Worm (Caenorhabditis elegans) whole organism, L4 larva: Measurements from ENCODE around the gene Y62F5A.12.

Source experiments
- F10B5.3 ChIP-seq: sonication (generic microtip); optimal IDR thresholded peaks from 2 replicates; lab custom pipeline; 2016; ENCODE audit warnings: mild to moderate bottlenecking, missing genetic modification characterization, missing compliant biosample characterization
- F26F4.8 ChIP-seq: fragments of 200-800 bp; sonication (Bioruptor generic); conservative IDR thresholded peaks from 2 replicates; pipeline ENCODE4 v1.3.6; 2022; ENCODE audit warnings: missing genetic modification characterization, missing compliant biosample characterization
- F44E2.7 ChIP-seq: fragments of 200-800 bp; sonication (Bioruptor generic); IDR thresholded peaks from 2 replicates; pipeline ENCODE4 v2.1.2; 2022; ENCODE audit warnings: missing genetic modification characterization, missing compliant biosample characterization
- Y75B8A.6 ChIP-seq: fragments of 200-800 bp; sonication (Bioruptor generic); IDR thresholded peaks from 2 replicates; pipeline ENCODE4 v1.3.6; 2022; ENCODE audit warnings: missing genetic modification reagents, missing genetic modification characterization, missing compliant biosample characterization
- ZK546.5 ChIP-seq, 2 experiments: sonication (generic microtip); optimal IDR thresholded peaks; 2 replicates each; lab custom pipeline; 2017; ENCODE audit warnings: missing biosample characterization in 2 of 2, missing genetic modification characterization in 2 of 2
- ama-1 ChIP-seq: fragments of 150-350 bp; optimal IDR thresholded peaks from 2 replicates; lab custom pipeline; 2014; ENCODE audit warnings: inconsistent platforms, mixed read lengths
- arid-1 ChIP-seq: fragments of 200-800 bp; sonication (Bioruptor generic); conservative IDR thresholded peaks from 2 replicates; pipeline ENCODE4 v1.3.6; 2022; ENCODE audit warnings: missing genetic modification reagents, missing genetic modification characterization, missing compliant biosample characterization
- ceh-20 ChIP-seq: fragments of 200-800 bp; sonication (Bioruptor generic); IDR thresholded peaks from 2 replicates; pipeline ENCODE4 v1.3.6; 2022; ENCODE audit warnings: missing genetic modification reagents, missing genetic modification characterization, missing compliant biosample characterization
- ceh-44 ChIP-seq: fragments of 200-800 bp; sonication (Bioruptor generic); IDR thresholded peaks from 2 replicates; pipeline ENCODE4 v1.3.6; 2022; ENCODE audit warnings: missing genetic modification reagents, missing genetic modification characterization, missing compliant biosample characterization
- cey-2 ChIP-seq: sonication (generic microtip); optimal IDR thresholded peaks from 3 replicates; lab custom pipeline; 2017; ENCODE audit warnings: missing genetic modification characterization, mild to moderate bottlenecking, missing compliant biosample characterization, antibody characterized with exemption, borderline replicate concordance; ENCODE audit not compliant: insufficient read depth
- ctbp-1 ChIP-seq: fragments of 200-800 bp; sonication (Bioruptor generic); IDR thresholded peaks from 2 replicates; pipeline ENCODE4 v1.3.6; 2022; ENCODE audit warnings: missing genetic modification reagents, missing genetic modification characterization, missing compliant biosample characterization
- daf-19 ChIP-seq: fragments of 200-800 bp; sonication (Bioruptor generic); conservative IDR thresholded peaks from 2 replicates; pipeline ENCODE4 v1.3.6; 2022; ENCODE audit warnings: missing genetic modification characterization, missing compliant biosample characterization
- dmd-6 ChIP-seq: fragments of 200-800 bp; sonication (Bioruptor generic); IDR thresholded peaks from 2 replicates; pipeline ENCODE4 v1.3.6; 2022; ENCODE audit warnings: missing genetic modification reagents, missing genetic modification characterization, missing compliant biosample characterization
- duxl-1 ChIP-seq: sonication (generic microtip); optimal IDR thresholded peaks from 2 replicates; lab custom pipeline; 2016; ENCODE audit warnings: mild to moderate bottlenecking, missing genetic modification characterization, moderate library complexity, missing compliant biosample characterization; ENCODE audit not compliant: poor library complexity
- dve-1 ChIP-seq: sonication (generic microtip); optimal IDR thresholded peaks from 2 replicates; lab custom pipeline; 2017; ENCODE audit warnings: antibody characterized with exemption, mild to moderate bottlenecking, missing genetic modification characterization, missing compliant biosample characterization; ENCODE audit not compliant: insufficient read depth
- fkh-10 ChIP-seq: fragments of 150-350 bp; optimal IDR thresholded peaks from 2 replicates; lab custom pipeline; 2014; ENCODE audit warnings: missing biosample characterization, missing genetic modification reagents, missing genetic modification characterization
- fos-1 ChIP-seq: fragments of 150-350 bp; optimal IDR thresholded peaks from 2 replicates; lab custom pipeline; 2014; ENCODE audit warnings: missing biosample characterization, missing genetic modification characterization
- hif-1 ChIP-seq, 2 experiments: sonication (generic microtip); optimal IDR thresholded peaks; 2 replicates each; lab custom pipeline; 2016 to 2017; ENCODE audit warnings: missing compliant biosample characterization in 2 of 2, missing genetic modification characterization in 2 of 2, missing genetic modification reagents in 2 of 2, missing genotype in 2 of 2, mild to moderate bottlenecking in 1 of 2
- hmg-1.1 ChIP-seq: fragments of 200-800 bp; sonication (Bioruptor generic); IDR thresholded peaks from 2 replicates; pipeline ENCODE4 v1.3.6; 2022; ENCODE audit warnings: missing genetic modification reagents, missing genetic modification characterization, missing compliant biosample characterization
- lin-13 ChIP-seq: fragments of 150-350 bp; optimal IDR thresholded peaks from 2 replicates; lab custom pipeline; 2014; ENCODE audit warnings: missing biosample characterization, missing genetic modification reagents, missing genetic modification characterization
- lin-15B ChIP-seq: fragments of 150-350 bp; sonication (generic microtip); optimal IDR thresholded peaks from 3 replicates; lab custom pipeline; 2014; ENCODE audit warnings: missing biosample characterization, missing genetic modification characterization
- lin-38 ChIP-seq: fragments of 200-800 bp; sonication (Bioruptor generic); IDR thresholded peaks from 2 replicates; pipeline ENCODE4 v1.3.6; 2022; ENCODE audit warnings: missing genetic modification reagents, missing genetic modification characterization, missing compliant biosample characterization
- lin-39 ChIP-seq: fragments of 150-350 bp; optimal IDR thresholded peaks from 2 replicates; lab custom pipeline; 2014; ENCODE audit warnings: missing biosample characterization, missing genetic modification reagents, missing genetic modification characterization
- madf-9 ChIP-seq: fragments of 200-800 bp; sonication (Bioruptor generic); conservative IDR thresholded peaks from 2 replicates; pipeline ENCODE4 v1.3.6; 2022; ENCODE audit warnings: missing genetic modification reagents, missing genetic modification characterization, missing compliant biosample characterization
- mdl-1 ChIP-seq, 2 experiments: fragments of 150-350 bp in 1 of 2; sonication (generic microtip) in 1 of 2; optimal IDR thresholded peaks; 2 replicates each; lab custom pipeline; 2014 to 2017; ENCODE audit warnings: missing biosample characterization in 2 of 2, missing genetic modification characterization in 2 of 2
- mdt-29 ChIP-seq: fragments of 200-800 bp; sonication (Bioruptor generic); IDR thresholded peaks from 2 replicates; pipeline ENCODE4 v1.3.6; 2022; ENCODE audit warnings: missing genetic modification reagents, missing genetic modification characterization, missing compliant biosample characterization
- mep-1 ChIP-seq: fragments of 150-350 bp; sonication (generic microtip); optimal IDR thresholded peaks from 3 replicates; lab custom pipeline; 2014; ENCODE audit warnings: missing biosample characterization, missing genetic modification characterization
- mes-2 ChIP-seq: sonication (generic microtip); optimal IDR thresholded peaks from 2 replicates; lab custom pipeline; 2016; ENCODE audit warnings: missing genotype, mild to moderate bottlenecking, missing genetic modification characterization, missing compliant biosample characterization; ENCODE audit not compliant: poor library complexity, severe bottlenecking
- nhr-10 ChIP-seq: fragments of 150-350 bp; optimal IDR thresholded peaks from 2 replicates; lab custom pipeline; 2014; ENCODE audit warnings: missing biosample characterization, missing genetic modification characterization
- nhr-102 ChIP-seq: sonication (generic microtip); optimal IDR thresholded peaks from 2 replicates; lab custom pipeline; 2016; ENCODE audit warnings: mild to moderate bottlenecking, missing genetic modification characterization, moderate library complexity, missing compliant biosample characterization
- nhr-111 ChIP-seq: fragments of 200-800 bp; sonication (Bioruptor generic); optimal IDR thresholded peaks from 2 replicates; lab custom pipeline; 2018; ENCODE audit warnings: mild to moderate bottlenecking, missing genetic modification characterization, missing compliant biosample characterization
- nhr-237 ChIP-seq: sonication (generic microtip); optimal IDR thresholded peaks from 2 replicates; lab custom pipeline; 2017; ENCODE audit warnings: missing biosample characterization, missing genetic modification characterization
- nhr-28 ChIP-seq: fragments of 150-350 bp; optimal IDR thresholded peaks from 2 replicates; lab custom pipeline; 2014; ENCODE audit warnings: missing biosample characterization, missing genetic modification characterization
- nhr-42 ChIP-seq: fragments of 200-800 bp; sonication (Bioruptor generic); IDR thresholded peaks from 2 replicates; pipeline ENCODE4 v1.3.6; 2022; ENCODE audit warnings: missing genetic modification characterization, missing compliant biosample characterization
- nhr-48 ChIP-seq: sonication (generic microtip); optimal IDR thresholded peaks from 2 replicates; lab custom pipeline; 2016; ENCODE audit warnings: mild to moderate bottlenecking, missing genetic modification characterization, missing compliant biosample characterization
- pqm-1 ChIP-seq: sonication (generic microtip); optimal IDR thresholded peaks from 2 replicates; lab custom pipeline; 2017; ENCODE audit warnings: missing biosample characterization, missing genetic modification characterization
- sdz-12 ChIP-seq: fragments of 200-800 bp; sonication (Bioruptor generic); optimal IDR thresholded peaks from 2 replicates; lab custom pipeline; 2018; ENCODE audit warnings: mild to moderate bottlenecking, missing genetic modification characterization, missing compliant biosample characterization
- set-16 ChIP-seq: fragments of 200-800 bp; sonication (Bioruptor generic); IDR thresholded peaks from 2 replicates; pipeline ENCODE4 v1.3.6; 2022; ENCODE audit warnings: missing genetic modification reagents, missing genetic modification characterization, missing compliant biosample characterization
- skn-1 ChIP-seq: fragments of 150-350 bp; optimal IDR thresholded peaks from 2 replicates; lab custom pipeline; 2014; ENCODE audit warnings: missing biosample characterization, missing genetic modification characterization
- snpc-1.2 ChIP-seq: fragments of 200-800 bp; sonication (Bioruptor generic); IDR thresholded peaks from 2 replicates; pipeline ENCODE4 v1.3.6; 2022; ENCODE audit warnings: missing genetic modification reagents, missing genetic modification characterization, missing compliant biosample characterization
- snpc-4 ChIP-seq: fragments of 150-350 bp; optimal IDR thresholded peaks from 2 replicates; lab custom pipeline; 2014; ENCODE audit warnings: missing biosample characterization, missing genetic modification characterization
- spr-1 ChIP-seq: sonication (generic microtip); optimal IDR thresholded peaks from 2 replicates; lab custom pipeline; 2016; ENCODE audit warnings: mild to moderate bottlenecking, missing genetic modification characterization, missing compliant biosample characterization
- spr-3 ChIP-seq: fragments of 200-800 bp; sonication (Bioruptor generic); optimal IDR thresholded peaks from 2 replicates; lab custom pipeline; 2018; ENCODE audit warnings: mild to moderate bottlenecking, missing genetic modification characterization, missing compliant biosample characterization
- tag-97 ChIP-seq: fragments of 200-800 bp; sonication (Bioruptor generic); IDR thresholded peaks from 2 replicates; pipeline ENCODE4 v1.3.6; 2022; ENCODE audit warnings: missing genetic modification characterization, missing compliant biosample characterization
- tra-1 ChIP-seq: fragments of 200-800 bp; sonication (Bioruptor generic); IDR thresholded peaks from 2 replicates; pipeline ENCODE4 v1.3.6; 2022; ENCODE audit warnings: missing genetic modification reagents, missing genetic modification characterization, missing compliant biosample characterization
- unc-39 ChIP-seq: sonication (generic microtip); optimal IDR thresholded peaks from 2 replicates; lab custom pipeline; 2017; ENCODE audit warnings: missing biosample characterization, missing genetic modification characterization
- unc-62 ChIP-seq, 3 experiments: fragments of 150-350 bp in 1 of 3; sonication (generic microtip); optimal IDR thresholded peaks in 2 of 3; peaks in 1 of 3; 1 replicate in 1 of 3; 2 replicates in 2 of 3; lab custom pipeline; 2014 to 2017; ENCODE audit warnings: missing biosample characterization in 3 of 3, missing genetic modification characterization in 3 of 3, missing genetic modification reagents in 3 of 3, missing genotype in 1 of 3
- zip-11 ChIP-seq: fragments of 200-800 bp; sonication (Bioruptor generic); IDR thresholded peaks from 2 replicates; pipeline ENCODE4 v1.3.6; 2022; ENCODE audit warnings: missing genetic modification characterization, missing compliant biosample characterization
- ztf-11 ChIP-seq: fragments of 150-350 bp; optimal IDR thresholded peaks from 2 replicates; lab custom pipeline; 2014; ENCODE audit warnings: missing biosample characterization, missing genetic modification characterization
- ztf-7 ChIP-seq: fragments of 150-350 bp; optimal IDR thresholded peaks from 2 replicates; lab custom pipeline; 2014; ENCODE audit warnings: missing biosample characterization, missing genetic modification characterization

Y62F5A.12 gene

ce11 chrII:11547254-11547687 is 13.0 kb upstream of the Y62F5A.12 start, which contains the start of gene F54D5.7 (continued):
- TF ChIP-seq fkh-10 (GFP tag; lab: Kevin White, UChicago), result no peak
- TF ChIP-seq unc-39 (tag; lab: Kevin White, UChicago), result no peak
- TF ChIP-seq nhr-10, result peak; percentile 15
- peak; percentile 2 for TF ChIP-seq pqm-1 (tag; lab: Kevin White, UChicago)
- peak; percentile 81 for TF ChIP-seq lin-13 (GFP tag; lab: Kevin White, UChicago)
- TF ChIP-seq cey-2 (tag; lab: Kevin White, UChicago), result no peak
- TF ChIP-seq sdz-12 (GFP tag; lab: Kevin White, UChicago), result no peak
- peak; percentile 76 for TF ChIP-seq ama-1
- TF ChIP-seq fos-1 (tag; lab: Kevin White, UChicago), result no peak
- TF ChIP-seq mdl-1 (tag; optimal IDR thresholded peaks at IDR 0.05; lab: Kevin White, UChicago), result peak; percentile 65 to 72
- no peak for TF ChIP-seq lin-39
- no peak for TF ChIP-seq nhr-111 (GFP tag; lab: Kevin White, UChicago)
- peak; percentile 81 for TF ChIP-seq snpc-1.2 (GFP tag; lab: Robert Waterston, UW)
- no peak for TF ChIP-seq daf-19 (GFP tag; lab: Robert Waterston, UW)
- TF ChIP-seq F10B5.3 (tag; lab: Kevin White, UChicago), result no peak
- TF ChIP-seq madf-9, result peak; percentile 36; the same call in 1 of the 2 replicates
- no peak for TF ChIP-seq ZK546.5 (tag; optimal IDR thresholded peaks at IDR 0.05; lab: Kevin White, UChicago)
- peak; percentile 65 for TF ChIP-seq arid-1 (GFP tag; lab: Robert Waterston, UW)
- peak; percentile 77 for TF ChIP-seq mep-1 (tag; lab: Kevin White, UChicago)
- TF ChIP-seq lin-15B (tag; lab: Kevin White, UChicago), result no peak
- no peak for TF ChIP-seq ztf-11
- TF ChIP-seq F26F4.8 (GFP tag; lab: Robert Waterston, UW), result no peak
- TF ChIP-seq F44E2.7 (GFP tag; lab: Robert Waterston, UW), result no peak
- peak; percentile 55 for TF ChIP-seq spr-1
- TF ChIP-seq snpc-4, result no peak
- TF ChIP-seq ztf-7 (tag; lab: Kevin White, UChicago), result peak; percentile 47
- no peak for TF ChIP-seq hif-1 (tag; optimal IDR thresholded peaks at IDR 0.05; lab: Kevin White, UChicago)
- peak in 1 of 2 experiments; percentile 9 for TF ChIP-seq unc-62 (GFP tag; optimal IDR thresholded peaks at IDR 0.05 in 1 of 2; lab: Kevin White, UChicago)
- no peak for TF ChIP-seq unc-62 (tag; optimal IDR thresholded peaks at IDR 0.05; lab: Kevin White, UChicago)
- no peak for TF ChIP-seq Y75B8A.6 (GFP tag; lab: Robert Waterston, UW)
- TF ChIP-seq spr-3 (GFP tag; lab: Kevin White, UChicago), result peak; percentile 56
- TF ChIP-seq nhr-28 (tag; lab: Kevin White, UChicago), result peak; percentile 47
- TF ChIP-seq tra-1 (GFP tag; lab: Robert Waterston, UW), result peak; percentile 46; the same call in 1 of the 2 replicates
- TF ChIP-seq duxl-1 (tag; lab: Kevin White, UChicago), result no peak
- TF ChIP-seq dve-1 (tag; lab: Kevin White, UChicago), result peak; percentile 77
- no peak for TF ChIP-seq mes-2 (tag; lab: Kevin White, UChicago)
- peak; percentile 68; the same call in 1 of the 2 replicates for TF ChIP-seq nhr-42 (GFP tag; lab: Robert Waterston, UW)
- peak; percentile 65; the same call in 1 of the 2 replicates for TF ChIP-seq mdt-29 (GFP tag; lab: Robert Waterston, UW)
- no peak for TF ChIP-seq set-16 (GFP tag; lab: Robert Waterston, UW)
- TF ChIP-seq nhr-237, result no peak
- TF ChIP-seq nhr-102 (tag; lab: Kevin White, UChicago), result no peak
- peak; percentile 3 for TF ChIP-seq nhr-48 (tag; lab: Kevin White, UChicago)
- TF ChIP-seq hmg-1.1 (GFP tag; lab: Robert Waterston, UW), result peak; percentile 49; the same call in 1 of the 2 replicates
- TF ChIP-seq dmd-6 (GFP tag; lab: Robert Waterston, UW), result peak; percentile 55
- no peak for TF ChIP-seq tag-97 (GFP tag; lab: Robert Waterston, UW)
- no peak for TF ChIP-seq skn-1 (tag; lab: Kevin White, UChicago)
- peak; percentile 81 for TF ChIP-seq lin-38 (GFP tag; lab: Robert Waterston, UW)
- TF ChIP-seq zip-11 (GFP tag; lab: Robert Waterston, UW), result no peak
- TF ChIP-seq ceh-44 (GFP tag; lab: Robert Waterston, UW), result 0 out of 2 replicates have a peak, but pooled peaks have one; percentile 19
- TF ChIP-seq ceh-20, result no peak
- peak; percentile 70 for TF ChIP-seq ctbp-1 (GFP tag; lab: Robert Waterston, UW)
